Worm (Caenorhabditis elegans): ENCODE results near the gene str-233.

str-233 gene

DNA sequence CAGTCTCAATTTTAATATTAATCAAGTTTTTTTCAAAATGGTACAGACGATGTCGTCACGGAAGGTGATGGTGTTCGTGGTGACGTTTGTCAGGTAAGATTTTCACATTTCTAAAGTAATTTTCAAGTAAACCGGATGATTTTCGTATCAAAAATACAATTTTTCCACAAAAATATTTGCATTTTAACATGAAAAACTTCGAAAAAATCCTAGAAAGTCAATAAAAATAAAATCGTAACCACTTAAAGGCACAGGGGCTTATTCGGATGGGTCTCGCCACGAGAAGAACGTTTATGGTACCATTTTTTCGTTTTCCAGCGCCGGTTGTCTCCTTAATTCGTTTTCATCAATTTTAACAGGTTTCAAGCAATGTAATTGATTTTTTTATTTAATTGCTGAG is 14.8 kb upstream of the str-233 start, which contains the start of gene T10C6.6:
Gene T10C6.6, plus strand, starts transcription at position 27 of the 400 bp plus-strand sequence.
- no peak for TF ChIP-seq mxl-2 (GFP tag; conservative IDR thresholded peaks at IDR 0.05)
- peak; percentile 36 for TF ChIP-seq F49E8.2 (tag; optimal IDR thresholded peaks at IDR 0.05; ENCODE audit: borderline replicate concordance)
- peak; percentile 8 for TF ChIP-seq dpl-1 (GFP tag; optimal IDR thresholded peaks at IDR 0.05)
- 0 out of 2 replicates have a peak, but pooled peaks have one; percentile 13 for TF ChIP-seq daf-19 (GFP tag; conservative IDR thresholded peaks at IDR 0.05)
- TF ChIP-seq aly-2 (tag; optimal IDR thresholded peaks at IDR 0.05), result no peak
- no peak for TF ChIP-seq nhr-237 (tag; optimal IDR thresholded peaks at IDR 0.05)
- 0 out of 2 replicates have a peak, but pooled peaks have one; percentile 33 for TF ChIP-seq arid-1 (GFP tag; conservative IDR thresholded peaks at IDR 0.05)

DNA sequence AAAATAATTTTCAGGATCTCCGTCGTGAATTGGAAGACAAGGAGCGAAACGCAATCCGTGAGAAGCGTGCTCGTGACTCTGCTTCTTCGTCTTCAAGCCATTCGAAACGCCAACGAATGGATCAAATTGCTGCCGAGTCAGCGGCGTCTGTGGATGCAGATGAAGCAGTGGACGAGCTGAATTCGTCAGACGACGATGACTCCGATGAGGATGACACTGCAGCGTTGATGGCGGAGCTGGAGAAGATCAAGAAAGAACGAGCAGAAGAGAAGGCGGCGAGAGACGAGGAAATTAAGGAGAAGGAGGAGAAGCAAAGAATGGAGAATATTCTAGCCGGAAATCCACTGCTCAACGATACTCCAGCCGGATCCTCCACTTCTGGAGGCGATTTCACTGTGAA is 14.1 kb upstream of the str-233 start:
- TF ChIP-seq T26A8.4 (GFP tag; IDR thresholded peaks at IDR 0.05) (no peak), lin-15B (tag; optimal IDR thresholded peaks at IDR 0.05) (no peak), set-16 (GFP tag; IDR thresholded peaks at IDR 0.05) (peak; percentile 51)

DNA sequence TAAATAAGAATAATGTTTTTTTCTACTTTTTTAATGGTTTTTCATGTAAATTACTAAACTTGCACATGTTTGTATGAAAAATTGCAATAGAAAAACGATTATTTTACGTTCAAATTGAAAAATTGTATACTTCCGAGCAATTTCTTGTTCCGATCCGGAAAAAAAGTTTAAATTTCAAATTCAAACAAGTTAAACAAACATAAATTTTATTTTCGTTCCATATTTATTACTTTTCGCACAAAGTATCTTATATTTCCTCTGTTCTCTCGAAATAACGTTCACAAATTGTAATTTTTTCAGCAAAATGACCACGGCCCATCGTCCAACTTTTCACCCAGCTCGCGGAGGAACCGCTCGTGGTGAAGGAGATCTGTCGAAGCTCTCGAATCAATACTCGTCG is 13.6 kb upstream of the str-233 start, which contains the start of gene cwc-15:
Gene cwc-15, plus strand, starts transcription at position 301 of the 400 bp plus-strand sequence.
- TF ChIP-seq zip-2 (tag; optimal IDR thresholded peaks at IDR 0.05), result no peak
- TF ChIP-seq nhr-111 (GFP tag; optimal IDR thresholded peaks at IDR 0.05), result no peak
- no peak for TF ChIP-seq ZK546.5 (tag; optimal IDR thresholded peaks at IDR 0.05)
- TF ChIP-seq zfp-3 (GFP tag; conservative IDR thresholded peaks at IDR 0.05), result no peak
- no peak for TF ChIP-seq Y75B8A.6 (GFP tag; IDR thresholded peaks at IDR 0.05)
- no peak for TF ChIP-seq nhr-48 (tag; optimal IDR thresholded peaks at IDR 0.05)
- no peak for TF ChIP-seq spr-3 (GFP tag; optimal IDR thresholded peaks at IDR 0.05)
- no peak for TF ChIP-seq ces-1 (GFP tag; optimal IDR thresholded peaks at IDR 0.05)
- no peak for TF ChIP-seq Y105C5A.15 (GFP tag; IDR thresholded peaks at IDR 0.05)
- TF ChIP-seq egl-27 (tag; optimal IDR thresholded peaks at IDR 0.05), result no peak
- TF ChIP-seq gei-8 (GFP tag; optimal IDR thresholded peaks at IDR 0.05), result no peak
- TF ChIP-seq mep-1 (tag; optimal IDR thresholded peaks at IDR 0.05), result no peak
- TF ChIP-seq nhr-102 (tag; optimal IDR thresholded peaks at IDR 0.05), result no peak
- TF ChIP-seq unc-39 (tag; optimal IDR thresholded peaks at IDR 0.05), result no peak
- no peak for TF ChIP-seq zip-11 (GFP tag; IDR thresholded peaks at IDR 0.05)
- TF ChIP-seq ceh-82 (tag; optimal IDR thresholded peaks at IDR 0.05), result no peak
- no peak for TF ChIP-seq F49E8.2 (tag; optimal IDR thresholded peaks at IDR 0.05; ENCODE audit: borderline replicate concordance)
- TF ChIP-seq fkh-10 (GFP tag; optimal IDR thresholded peaks at IDR 0.05), result no peak
- TF ChIP-seq pha-4 (GFP tag; IDR thresholded peaks at IDR 0.05), result no peak
- no peak for TF ChIP-seq pha-4 (tag; optimal IDR thresholded peaks at IDR 0.05)

DNA sequence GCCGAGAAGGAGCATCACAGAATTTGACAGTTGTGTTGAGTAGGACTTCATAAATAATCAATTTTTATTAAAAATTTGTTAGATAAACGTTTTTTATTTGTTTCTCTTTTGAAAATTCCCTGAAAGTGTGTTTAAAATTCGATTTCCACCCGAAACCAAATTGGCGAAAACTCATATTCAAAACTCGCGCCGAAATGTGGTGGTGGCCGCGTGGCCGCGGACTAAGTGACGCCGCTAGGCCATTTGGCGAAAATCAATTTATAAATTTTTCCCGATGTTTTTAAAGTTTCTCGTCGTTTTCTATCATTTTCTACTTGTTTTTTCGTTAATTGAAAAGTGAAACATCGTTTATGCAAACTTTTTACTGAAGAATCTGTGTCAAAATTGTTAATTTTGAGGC is 13.1 kb upstream of the str-233 start:
- no peak for TF ChIP-seq ceh-82 (tag; optimal IDR thresholded peaks at IDR 0.05)
- no peak for TF ChIP-seq dmd-9 (GFP tag; IDR thresholded peaks at IDR 0.05)
- TF ChIP-seq mes-2 (tag; optimal IDR thresholded peaks at IDR 0.05; ENCODE audit: poor library complexity, severe bottlenecking), result peak; percentile 97
- TF ChIP-seq zfp-2 (tag; optimal IDR thresholded peaks at IDR 0.05), result no peak
- TF ChIP-seq aly-2 (tag; optimal IDR thresholded peaks at IDR 0.05), result no peak
- TF ChIP-seq ZK337.2 (GFP tag; IDR thresholded peaks at IDR 0.05), result 0 out of 2 replicates have a peak, but pooled peaks have one; percentile 18
- TF ChIP-seq snpc-1.2 (GFP tag; IDR thresholded peaks at IDR 0.05), result no peak
- TF ChIP-seq zip-11 (GFP tag; IDR thresholded peaks at IDR 0.05), result no peak
- no peak for TF ChIP-seq nhr-10 (tag; optimal IDR thresholded peaks at IDR 0.05)
- peak; percentile 10 for TF ChIP-seq duxl-1 (tag; optimal IDR thresholded peaks at IDR 0.05; ENCODE audit: poor library complexity)
- no peak for TF ChIP-seq nhr-42 (GFP tag; IDR thresholded peaks at IDR 0.05)
- TF ChIP-seq F49E8.2 (tag; optimal IDR thresholded peaks at IDR 0.05; ENCODE audit: borderline replicate concordance), result no peak
- TF ChIP-seq nhr-41 (GFP tag; IDR thresholded peaks at IDR 0.05), result no peak
- TF ChIP-seq tag-97 (GFP tag; IDR thresholded peaks at IDR 0.05), result no peak
- TF ChIP-seq dpl-1 (GFP tag; optimal IDR thresholded peaks at IDR 0.05), result peak; percentile 88
- TF ChIP-seq madf-5 (GFP tag; IDR thresholded peaks at IDR 0.05), result no peak
- TF ChIP-seq skn-1 (tag; optimal IDR thresholded peaks at IDR 0.05), result no peak
- TF ChIP-seq arid-1 (GFP tag; conservative IDR thresholded peaks at IDR 0.05), result no peak
- TF ChIP-seq unc-130 (GFP tag; optimal IDR thresholded peaks at IDR 0.05), result peak; percentile 63
- peak in 1 of 2 experiments; percentile 77 for TF ChIP-seq hif-1 (tag; optimal IDR thresholded peaks at IDR 0.05)

Data from whole organism, L4 larva.